Fruit fly (Drosophila melanogaster) whole organism, embryonic: ENCODE results near the gene Ptp36E.

Experiments used
- Atf-2 ChIP-seq: fragments of 200-800 bp; sonication (Bioruptor generic); optimal IDR thresholded peaks from 2 replicates; lab custom pipeline; 2016; ENCODE audit warnings: missing biosample characterization, missing genetic modification characterization
- Bteb2 ChIP-seq: fragments of 200-800 bp; sonication (Bioruptor generic); optimal IDR thresholded peaks from 2 replicates; lab custom pipeline; 2016; ENCODE audit warnings: missing biosample characterization, missing genetic modification characterization
- CG10147 ChIP-seq: fragments of 200-800 bp; sonication (Bioruptor generic); optimal IDR thresholded peaks from 2 replicates; lab custom pipeline; 2019; ENCODE audit warnings: missing biosample characterization, mild to moderate bottlenecking, missing genetic modification characterization, moderate library complexity
- CG10267 ChIP-seq: fragments of 200-800 bp; sonication (Bioruptor generic); optimal IDR thresholded peaks from 2 replicates; lab custom pipeline; 2018; ENCODE audit warnings: missing biosample characterization, mild to moderate bottlenecking, missing genetic modification characterization, moderate library complexity
- CG10321 ChIP-seq: fragments of 200-800 bp; sonication (Bioruptor generic); IDR thresholded peaks from 2 replicates; pipeline ENCODE4 v1.3.6; 2022; ENCODE audit warnings: missing biosample characterization, missing genetic modification characterization
- CG11247 ChIP-seq: fragments of 200-800 bp; sonication (Bioruptor generic); IDR thresholded peaks from 2 replicates; pipeline ENCODE4 v1.3.6; 2022; ENCODE audit warnings: missing biosample characterization, missing genetic modification characterization
- CG11398 ChIP-seq: fragments of 200-800 bp; sonication (Bioruptor generic); optimal IDR thresholded peaks from 2 replicates; lab custom pipeline; 2016; ENCODE audit warnings: missing biosample characterization, missing genetic modification characterization
- CG14667 ChIP-seq: fragments of 200-800 bp; sonication (Bioruptor generic); IDR thresholded peaks from 2 replicates; pipeline ENCODE4 v1.3.6; 2022; ENCODE audit warnings: missing biosample characterization, missing genetic modification characterization
- CG15601 ChIP-seq: fragments of 200-800 bp; sonication (Bioruptor generic); optimal IDR thresholded peaks from 3 replicates; lab custom pipeline; 2019; ENCODE audit warnings: missing biosample characterization, mild to moderate bottlenecking, missing genetic modification characterization, moderate library complexity
- CG16863 ChIP-seq: fragments of 200-800 bp; sonication (Bioruptor generic); optimal IDR thresholded peaks from 3 replicates; lab custom pipeline; 2016; ENCODE audit warnings: missing biosample characterization, missing genetic modification characterization
- CG18599 ChIP-seq: fragments of 200-800 bp; sonication (Bioruptor generic); optimal IDR thresholded peaks from 3 replicates; lab custom pipeline; 2017; ENCODE audit warnings: missing biosample characterization, missing genetic modification characterization, mild to moderate bottlenecking, moderate library complexity, missing genetic modification reagents
- CG2120 ChIP-seq: fragments of 200-800 bp; sonication (Bioruptor generic); optimal IDR thresholded peaks from 3 replicates; lab custom pipeline; 2016; ENCODE audit warnings: missing biosample characterization, missing genetic modification characterization
- CG2678 ChIP-seq: fragments of 200-800 bp; sonication (Bioruptor generic); optimal IDR thresholded peaks from 3 replicates; lab custom pipeline; 2019; ENCODE audit warnings: missing biosample characterization, mild to moderate bottlenecking, missing genetic modification characterization, moderate library complexity
- CG32772 ChIP-seq: fragments of 200-800 bp; sonication (Bioruptor generic); IDR thresholded peaks from 2 replicates; pipeline ENCODE4 v1.3.6; 2022; ENCODE audit warnings: missing biosample characterization, missing genetic modification characterization
- CG34422 ChIP-seq: fragments of 200-800 bp; sonication (Bioruptor generic); IDR thresholded peaks from 3 replicates; pipeline ENCODE4 v1.3.6; 2022; ENCODE audit warnings: missing biosample characterization, missing genetic modification characterization
- CG4617 ChIP-seq: fragments of 200-800 bp; sonication (Bioruptor generic); optimal IDR thresholded peaks from 3 replicates; lab custom pipeline; 2016; ENCODE audit warnings: missing biosample characterization, missing genetic modification characterization, borderline replicate concordance
- CG5245 ChIP-seq: fragments of 200-800 bp; sonication (Bioruptor generic); optimal IDR thresholded peaks from 3 replicates; lab custom pipeline; 2016; ENCODE audit warnings: missing biosample characterization, missing genetic modification characterization
- CG6654 ChIP-seq: fragments of 200-800 bp; sonication (Bioruptor generic); optimal IDR thresholded peaks from 2 replicates; lab custom pipeline; 2017; ENCODE audit warnings: missing biosample characterization, mild to moderate bottlenecking, missing genetic modification characterization
- CG8089 ChIP-seq: fragments of 200-800 bp; sonication (Bioruptor generic); optimal IDR thresholded peaks from 3 replicates; lab custom pipeline; 2016; ENCODE audit warnings: missing biosample characterization, missing genetic modification characterization
- CG8478 ChIP-seq: fragments of >200 bp; optimal IDR thresholded peaks from 2 replicates; lab custom pipeline; 2018
- CG9215 ChIP-seq: fragments of 200-800 bp; sonication (Bioruptor generic); IDR thresholded peaks from 2 replicates; pipeline ENCODE4 v1.3.6; 2022; ENCODE audit warnings: missing biosample characterization, missing genetic modification characterization
- CG9727 ChIP-seq: fragments of 200-800 bp; sonication (Bioruptor generic); optimal IDR thresholded peaks from 3 replicates; lab custom pipeline; 2017; ENCODE audit warnings: missing biosample characterization, mild to moderate bottlenecking, missing genetic modification characterization
- Doc3 ChIP-seq: fragments of 200-800 bp; sonication (Bioruptor generic); IDR thresholded peaks from 3 replicates; pipeline ENCODE4 v1.3.6; 2022; ENCODE audit warnings: missing biosample characterization, missing genetic modification characterization; ENCODE audit not compliant: partially characterized antibody
- ERR ChIP-seq: fragments of 200-800 bp; sonication (Bioruptor generic); optimal IDR thresholded peaks from 2 replicates; lab custom pipeline; 2016; ENCODE audit warnings: missing biosample characterization, missing genetic modification characterization
- GATAe ChIP-seq: fragments of 200-800 bp; sonication (Bioruptor generic); conservative IDR thresholded peaks from 2 replicates; pipeline ENCODE4 v1.3.6; 2022; ENCODE audit warnings: missing biosample characterization, missing genetic modification characterization
- Lim3 ChIP-seq: fragments of 200-800 bp; sonication (Bioruptor generic); IDR thresholded peaks from 2 replicates; pipeline ENCODE4 v1.3.6; 2022; ENCODE audit warnings: missing biosample characterization, missing genetic modification characterization
- Lpt ChIP-seq: fragments of >200 bp; optimal IDR thresholded peaks from 2 replicates; lab custom pipeline; 2018; ENCODE audit warnings: missing biosample characterization, missing genetic modification characterization
- Nf-YC ChIP-seq: fragments of 200-800 bp; optimal IDR thresholded peaks from 3 replicates; lab custom pipeline; 2019; ENCODE audit warnings: missing biosample characterization, mild to moderate bottlenecking, missing genetic modification characterization, moderate library complexity
- Oaz ChIP-seq: fragments of 200-800 bp; sonication (Bioruptor generic); IDR thresholded peaks from 2 replicates; pipeline ENCODE4 v1.3.6; 2022; ENCODE audit warnings: missing biosample characterization, missing genetic modification characterization
- Poxn ChIP-seq: fragments of 200-800 bp; sonication (Bioruptor generic); IDR thresholded peaks from 2 replicates; pipeline ENCODE4 v1.3.6; 2022; ENCODE audit warnings: missing biosample characterization, missing genetic modification characterization
- Sox100B ChIP-seq: fragments of 200-800 bp; sonication (Bioruptor generic); optimal IDR thresholded peaks from 3 replicates; lab custom pipeline; 2018; ENCODE audit warnings: missing biosample characterization, mild to moderate bottlenecking, missing genetic modification characterization
- Sry-δ ChIP-seq: fragments of 200-800 bp; sonication (Bioruptor generic); optimal IDR thresholded peaks from 2 replicates; lab custom pipeline; 2016; ENCODE audit warnings: missing biosample characterization, missing genetic modification characterization
- amos ChIP-seq: fragments of 200-800 bp; sonication (Bioruptor generic); IDR thresholded peaks from 2 replicates; pipeline ENCODE4 v1.3.6; 2022; ENCODE audit warnings: missing biosample characterization, missing genetic modification characterization; ENCODE audit not compliant: partially characterized antibody
- crp ChIP-seq, 2 experiments: fragments of 200-800 bp; sonication (Bioruptor generic); optimal IDR thresholded peaks; 2 replicates in 1 of 2; 3 replicates in 1 of 2; lab custom pipeline; 2017; ENCODE audit warnings: missing biosample characterization in 2 of 2, missing genetic modification characterization in 2 of 2, mild to moderate bottlenecking in 1 of 2, moderate library complexity in 1 of 2
- dmrt11E ChIP-seq: fragments of 200-800 bp; sonication (Bioruptor generic); optimal IDR thresholded peaks from 3 replicates; lab custom pipeline; 2018; ENCODE audit warnings: missing biosample characterization, mild to moderate bottlenecking, missing genetic modification characterization, moderate library complexity
- dmrt99B ChIP-seq: fragments of 200-800 bp; sonication (Bioruptor generic); optimal IDR thresholded peaks from 2 replicates; lab custom pipeline; 2018; ENCODE audit warnings: missing biosample characterization, mild to moderate bottlenecking, missing genetic modification characterization, moderate library complexity
- ems ChIP-seq: fragments of 200-800 bp; sonication (Bioruptor generic); optimal IDR thresholded peaks from 3 replicates; lab custom pipeline; 2016; ENCODE audit warnings: missing biosample characterization, missing genetic modification characterization
- eyg ChIP-seq: fragments of 200-800 bp; sonication (Bioruptor generic); optimal IDR thresholded peaks from 3 replicates; lab custom pipeline; 2016; ENCODE audit warnings: missing biosample characterization, missing genetic modification characterization
- fd96Cb ChIP-seq: fragments of 200-800 bp; sonication (Bioruptor generic); optimal IDR thresholded peaks from 2 replicates; lab custom pipeline; 2018; ENCODE audit warnings: missing biosample characterization, mild to moderate bottlenecking, missing genetic modification characterization, moderate library complexity
- gcm ChIP-seq: fragments of 200-800 bp; sonication (Bioruptor generic); optimal IDR thresholded peaks from 2 replicates; lab custom pipeline; 2019; ENCODE audit warnings: missing biosample characterization, mild to moderate bottlenecking, missing genetic modification characterization, moderate library complexity
- gcm2 ChIP-seq: fragments of 200-800 bp; sonication (Bioruptor generic); optimal IDR thresholded peaks from 2 replicates; lab custom pipeline; 2016; ENCODE audit warnings: missing biosample characterization, missing genetic modification characterization
- kah ChIP-seq: fragments of 200-800 bp; sonication (Bioruptor generic); optimal IDR thresholded peaks from 2 replicates; lab custom pipeline; 2018; ENCODE audit warnings: missing biosample characterization, mild to moderate bottlenecking, missing genetic modification characterization
- pnt ChIP-seq: fragments of 200-800 bp; sonication (Bioruptor generic); optimal IDR thresholded peaks from 3 replicates; lab custom pipeline; 2016; ENCODE audit warnings: missing biosample characterization, missing genetic modification characterization
- sima ChIP-seq: fragments of 200-800 bp; sonication (Bioruptor generic); optimal IDR thresholded peaks from 2 replicates; lab custom pipeline; 2016; ENCODE audit warnings: missing biosample characterization, missing genetic modification characterization
- slou ChIP-seq: fragments of 200-800 bp; sonication (Bioruptor generic); optimal IDR thresholded peaks from 3 replicates; lab custom pipeline; 2016; ENCODE audit warnings: missing biosample characterization, missing genetic modification characterization
- sqz ChIP-seq: fragments of 200-800 bp; sonication (Bioruptor generic); optimal IDR thresholded peaks from 3 replicates; lab custom pipeline; 2018; ENCODE audit warnings: missing biosample characterization, mild to moderate bottlenecking, missing genetic modification characterization
- ssp ChIP-seq: fragments of 200-800 bp; sonication (Bioruptor generic); IDR thresholded peaks from 2 replicates; pipeline ENCODE4 v1.3.6; 2022; ENCODE audit warnings: missing biosample characterization, missing genetic modification characterization
- vfl ChIP-seq: fragments of 200-800 bp; sonication (Bioruptor generic); optimal IDR thresholded peaks from 2 replicates; lab custom pipeline; 2016; ENCODE audit warnings: missing biosample characterization, missing genetic modification characterization
- vnd ChIP-seq: fragments of 200-800 bp; sonication (Bioruptor generic); IDR thresholded peaks from 3 replicates; pipeline ENCODE4 v1.3.6; 2022; ENCODE audit warnings: missing biosample characterization, missing genetic modification characterization; ENCODE audit not compliant: partially characterized antibody

The Ptp36E gene

dm6 chr2L:18141471-18142345 lies 43.1 kb downstream of the Ptp36E start (continued):
- TF ChIP-seq Atf-2 (GFP tag; lab: Kevin White, UChicago) (peak; percentile 9), Oaz (GFP tag; lab: Robert Waterston, UW) (0 out of 2 replicates have a peak, but pooled peaks have one; percentile 14), CG2678 (tag; lab: Kevin White, UChicago) (peak; percentile 80), slou (GFP tag; lab: Kevin White, UChicago) (peak; percentile 45), CG10147 (peak; percentile 57), CG34422 (peak; percentile 38; the same call in 2 of the 3 replicates), vnd (GFP tag; lab: Robert Waterston, UW) (no peak), ssp (GFP tag; lab: Robert Waterston, UW) (0 out of 2 replicates have a peak, but pooled peaks have one; percentile 4), CG9727 (GFP tag; lab: Kevin White, UChicago) (peak; percentile 68), pnt (peak; percentile 16), sqz (GFP tag; lab: Kevin White, UChicago) (peak; percentile 23), CG16863 (GFP tag; lab: Kevin White, UChicago) (peak; percentile 56), Lim3 (GFP tag; lab: Robert Waterston, UW) (no peak), gcm (peak; percentile 59), crp (GFP tag; optimal IDR thresholded peaks at IDR 0.05; lab: Kevin White, UChicago) (peak in 1 of 2 experiments; percentile 21), Poxn (GFP tag; lab: Robert Waterston, UW) (no peak), CG18599 (GFP tag; lab: Kevin White, UChicago) (peak; percentile 63), sima (GFP tag; lab: Kevin White, UChicago) (no peak), kah (GFP tag; lab: Kevin White, UChicago) (peak; percentile 57), eyg (GFP tag; lab: Kevin White, UChicago) (no peak), amos (GFP tag; lab: Robert Waterston, UW) (no peak; the same call in 1 of the 2 replicates), vfl (GFP tag; lab: Kevin White, UChicago) (peak; percentile 48), ems (GFP tag; lab: Kevin White, UChicago) (peak; percentile 40), CG8089 (GFP tag; lab: Kevin White, UChicago) (no peak), CG2120 (GFP tag; lab: Kevin White, UChicago) (peak; percentile 78), CG32772 (GFP tag; lab: Robert Waterston, UW) (peak; percentile 60; the same call in 1 of the 2 replicates), Bteb2 (GFP tag; lab: Kevin White, UChicago) (peak; percentile 67), ERR (GFP tag; lab: Kevin White, UChicago) (no peak), GATAe (GFP tag; lab: Robert Waterston, UW) (no peak), dmrt11E (tag; lab: Kevin White, UChicago) (no peak), CG6654 (GFP tag; lab: Kevin White, UChicago) (peak; percentile 43), Sry-δ (peak; percentile 18), gcm2 (GFP tag; lab: Kevin White, UChicago) (peak; percentile 42), CG14667 (no peak), CG4617 (GFP tag; lab: Kevin White, UChicago) (peak; percentile 4), CG10321 (GFP tag; lab: Robert Waterston, UW) (no peak), Doc3 (GFP tag; lab: Robert Waterston, UW) (no peak), Sox100B (GFP tag; lab: Kevin White, UChicago) (peak; percentile 78), Lpt (GFP tag; lab: Kevin White, UChicago) (no peak), CG5245 (GFP tag; lab: Kevin White, UChicago) (peak; percentile 4), CG11398 (GFP tag; lab: Kevin White, UChicago) (peak; percentile 34), CG10267 (tag; lab: Kevin White, UChicago) (peak; percentile 65), fd96Cb (tag; lab: Kevin White, UChicago) (peak; percentile 52), dmrt99B (tag; lab: Kevin White, UChicago) (peak; percentile 81), CG11247 (GFP tag; lab: Robert Waterston, UW) (peak; percentile 28; the same call in 1 of the 2 replicates), CG9215 (GFP tag; lab: Robert Waterston, UW) (0 out of 2 replicates have a peak, but pooled peaks have one; percentile 15), CG15601 (no peak), Nf-YC (tag; lab: Kevin White, UChicago) (peak; percentile 41), CG8478 (peak; percentile 70)
